Fruit fly (Drosophila melanogaster): ENCODE data around the gene crim.
A peak's percentile ranks its signal among the peaks of the same experiment; 100 is the strongest.

The crim gene

dm6 chr3L:11683819-11684521 is 27.2 kb downstream of the crim start, which contains the start of gene Sugb (continued):
- TF ChIP-seq psq (GFP tag; optimal IDR thresholded peaks at IDR 0.05): no peak
- peak; percentile 73; the same call in 2 of the 3 replicates for TF ChIP-seq ci (GFP tag; IDR thresholded peaks at IDR 0.05)
- peak; percentile 56 for TF ChIP-seq Jarid2 (GFP tag; optimal IDR thresholded peaks at IDR 0.05)
- peak; percentile 34 for TF ChIP-seq chn (GFP tag; optimal IDR thresholded peaks at IDR 0.05)
- TF ChIP-seq emc (GFP tag; optimal IDR thresholded peaks at IDR 0.05): no peak
- TF ChIP-seq so (GFP tag; IDR thresholded peaks at IDR 0.05): no peak
- no peak for TF ChIP-seq cwo (GFP tag; optimal IDR thresholded peaks at IDR 0.05)
- peak; percentile 32 for TF ChIP-seq CG2129 (GFP tag; IDR thresholded peaks at IDR 0.05; ENCODE audit: partially characterized antibody)
- TF ChIP-seq ara (GFP tag; IDR thresholded peaks at IDR 0.05): no peak
- peak; percentile 87 for TF ChIP-seq CG10431 (GFP tag; optimal IDR thresholded peaks at IDR 0.05)
- TF ChIP-seq CG12769 (tag; optimal IDR thresholded peaks at IDR 0.05): peak; percentile 8
- TF ChIP-seq zfh2 (GFP tag; optimal IDR thresholded peaks at IDR 0.05): peak; percentile 76
- TF ChIP-seq Bdp1 (GFP tag; optimal IDR thresholded peaks at IDR 0.05): peak; percentile 35
- TF ChIP-seq Lhr (GFP tag; optimal IDR thresholded peaks at IDR 0.05): peak; percentile 27
- peak; percentile 26 for TF ChIP-seq run (tag; optimal IDR thresholded peaks at IDR 0.05)
- TF ChIP-seq CG10462 (GFP tag; optimal IDR thresholded peaks at IDR 0.05): no peak
- TF ChIP-seq crol (GFP tag; IDR thresholded peaks at IDR 0.05): no peak
- TF ChIP-seq sqz (GFP tag; optimal IDR thresholded peaks at IDR 0.05): peak; percentile 96
- TF ChIP-seq Scr (GFP tag; IDR thresholded peaks at IDR 0.05; ENCODE audit: partially characterized antibody): peak; percentile 76
- TF ChIP-seq MESR4 (GFP tag; optimal IDR thresholded peaks at IDR 0.05): peak; percentile 10
- no peak; the same call in 2 of the 3 replicates for TF ChIP-seq gce (GFP tag; IDR thresholded peaks at IDR 0.05)
- peak; percentile 56; the same call in 1 of the 2 replicates for TF ChIP-seq hbn (GFP tag; IDR thresholded peaks at IDR 0.05; ENCODE audit: partially characterized antibody)
- peak; percentile 63 for TF ChIP-seq CG9817 (tag; optimal IDR thresholded peaks at IDR 0.05)
- TF ChIP-seq Dp (GFP tag; optimal IDR thresholded peaks at IDR 0.05): no peak
- TF ChIP-seq CG4360 (GFP tag; IDR thresholded peaks at IDR 0.05): no peak
- TF ChIP-seq Kr (GFP tag; optimal IDR thresholded peaks at IDR 0.05): no peak
- TF ChIP-seq disco-r (GFP tag; optimal IDR thresholded peaks at IDR 0.05): no peak
- TF ChIP-seq Bgb (GFP tag; IDR thresholded peaks at IDR 0.05; ENCODE audit: partially characterized antibody): peak; percentile 30; the same call in 1 of the 2 replicates
- TF ChIP-seq CG4707 (GFP tag; optimal IDR thresholded peaks at IDR 0.05): no peak
- no peak for TF ChIP-seq HLHmδ (GFP tag; optimal IDR thresholded peaks at IDR 0.05)
- TF ChIP-seq CG10366 (GFP tag; IDR thresholded peaks at IDR 0.05): peak; percentile 40; the same call in 1 of the 2 replicates
- TF ChIP-seq CG31224 (GFP tag; IDR thresholded peaks at IDR 0.05): no peak
- no peak for TF ChIP-seq tio (GFP tag; optimal IDR thresholded peaks at IDR 0.05)
- peak in 1 of 2 experiments; percentile 74 for TF ChIP-seq insv (GFP tag; optimal IDR thresholded peaks at IDR 0.05)
- TF ChIP-seq Myb (GFP tag; optimal IDR thresholded peaks at IDR 0.05): peak; percentile 41
- TF ChIP-seq CG12071 (GFP tag; optimal IDR thresholded peaks at IDR 0.05): peak; percentile 8
- no peak for TF ChIP-seq CkIIα-i1 (GFP tag; IDR thresholded peaks at IDR 0.05)
- TF ChIP-seq Ets65A (GFP tag): peak; percentile 48
- peak; percentile 91 for TF ChIP-seq CG2120 (GFP tag; optimal IDR thresholded peaks at IDR 0.05)
- peak; percentile 63 for TF ChIP-seq CG13775 (GFP tag; optimal IDR thresholded peaks at IDR 0.05)
- no peak; the same call in 2 of the 3 replicates for TF ChIP-seq HLH4C (GFP tag; IDR thresholded peaks at IDR 0.05; ENCODE audit: partially characterized antibody)
- peak; percentile 58 for TF ChIP-seq nom (GFP tag; optimal IDR thresholded peaks at IDR 0.05)
- no peak for TF ChIP-seq da (GFP tag; optimal IDR thresholded peaks at IDR 0.05)
- peak; percentile 86 for TF ChIP-seq CG5180 (GFP tag; optimal IDR thresholded peaks at IDR 0.05)
- TF ChIP-seq ind (GFP tag; optimal IDR thresholded peaks at IDR 0.05): peak; percentile 1
- TF ChIP-seq chm (GFP tag; IDR thresholded peaks at IDR 0.05): no peak
- TF ChIP-seq CG11696 (GFP tag; IDR thresholded peaks at IDR 0.05): no peak
- TF ChIP-seq HmgD (GFP tag; optimal IDR thresholded peaks at IDR 0.05): no peak
- no peak for TF ChIP-seq CG9876 (GFP tag; optimal IDR thresholded peaks at IDR 0.05)

Data from whole organism, embryonic.